Fruit fly (Drosophila melanogaster): Measurements from ENCODE around the gene CG42494.

DNA sequence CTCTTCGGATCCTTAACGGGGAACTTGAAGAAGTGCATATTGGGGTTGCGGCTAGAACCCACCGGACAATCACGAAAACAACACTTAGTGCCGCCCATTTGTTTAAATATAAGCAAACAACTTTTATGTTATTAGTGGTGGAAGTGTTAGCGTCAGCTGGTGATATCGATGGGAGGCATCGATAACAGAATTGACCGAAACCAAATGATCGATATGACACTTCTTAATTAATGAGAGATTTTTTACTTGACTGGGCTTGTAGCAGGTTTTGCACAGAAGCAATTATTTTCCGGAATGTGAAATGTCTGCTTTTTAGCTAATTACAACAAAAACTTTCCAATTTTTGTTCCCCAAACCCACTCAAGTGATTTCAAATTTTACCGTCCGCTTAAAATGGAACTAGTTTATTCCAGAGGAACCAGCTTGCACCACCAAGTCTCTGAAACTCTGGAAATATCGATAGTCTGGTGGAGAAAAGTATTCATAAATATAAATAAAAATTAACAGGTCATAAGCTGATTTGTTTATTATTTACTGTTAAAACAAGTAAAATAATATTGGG is 8.2 kb downstream of the CG42494 start, which contains the start of gene CG14965:
- TF ChIP-seq CG8478 (optimal IDR thresholded peaks at IDR 0.05) (no peak), CTCF (optimal IDR thresholded peaks at IDR 0.05) (no peak)

Measured in S2 (cell line).